Fruit fly (Drosophila melanogaster) whole organism, embryonic: Measurements from ENCODE around the gene CG3703.

Source experiments
- Atf6 ChIP-seq: fragments of 200-800 bp; sonication (Bioruptor generic); IDR thresholded peaks from 2 replicates; pipeline ENCODE4 v1.3.6; 2022; ENCODE audit warnings: missing biosample characterization, missing genetic modification characterization
- CG11695 ChIP-seq: fragments of 200-800 bp; sonication (Bioruptor generic); IDR thresholded peaks from 3 replicates; pipeline ENCODE4 v1.3.6; 2022; ENCODE audit warnings: missing biosample characterization, missing genetic modification characterization
- CG1233 ChIP-seq: fragments of 200-800 bp; sonication (Bioruptor generic); optimal IDR thresholded peaks from 4 replicates; lab custom pipeline; 2018; ENCODE audit warnings: missing biosample characterization, mild to moderate bottlenecking, missing genetic modification characterization
- CG13296 ChIP-seq: fragments of 200-800 bp; sonication (Bioruptor generic); optimal IDR thresholded peaks from 3 replicates; lab custom pipeline; 2018; ENCODE audit warnings: missing biosample characterization, mild to moderate bottlenecking, missing genetic modification characterization
- CG15601 ChIP-seq: fragments of 200-800 bp; sonication (Bioruptor generic); optimal IDR thresholded peaks from 3 replicates; lab custom pipeline; 2019; ENCODE audit warnings: missing biosample characterization, mild to moderate bottlenecking, missing genetic modification characterization, moderate library complexity
- CG1602 ChIP-seq: fragments of 200-800 bp; sonication (Bioruptor generic); optimal IDR thresholded peaks from 3 replicates; lab custom pipeline; 2016; ENCODE audit warnings: missing biosample characterization, missing genetic modification characterization
- CG17361 ChIP-seq: fragments of 200-800 bp; sonication (Bioruptor generic); IDR thresholded peaks from 3 replicates; pipeline ENCODE4 v1.3.6; 2022; ENCODE audit warnings: missing biosample characterization, missing genetic modification characterization
- CG17568 ChIP-seq: fragments of 200-800 bp; sonication (Bioruptor generic); optimal IDR thresholded peaks from 2 replicates; lab custom pipeline; 2018; ENCODE audit warnings: missing biosample characterization, mild to moderate bottlenecking, missing genetic modification characterization, moderate library complexity
- CG2120 ChIP-seq: fragments of 200-800 bp; sonication (Bioruptor generic); optimal IDR thresholded peaks from 3 replicates; lab custom pipeline; 2016; ENCODE audit warnings: missing biosample characterization, missing genetic modification characterization
- CG31224 ChIP-seq: fragments of 200-800 bp; sonication (Bioruptor generic); IDR thresholded peaks from 2 replicates; pipeline ENCODE4 v1.3.6; 2022; ENCODE audit warnings: missing biosample characterization, missing genetic modification characterization
- CG32532 ChIP-seq: fragments of 200-800 bp; sonication (Bioruptor generic); IDR thresholded peaks from 2 replicates; pipeline ENCODE4 v1.3.6; 2022; ENCODE audit warnings: missing biosample characterization, missing genetic modification characterization
- CG5953 ChIP-seq: fragments of 200-800 bp; sonication (Bioruptor generic); IDR thresholded peaks from 2 replicates; pipeline ENCODE4 v1.3.6; 2022; ENCODE audit warnings: missing biosample characterization, missing genetic modification characterization
- CG6254 ChIP-seq: fragments of 200-800 bp; sonication (Bioruptor generic); optimal IDR thresholded peaks from 3 replicates; lab custom pipeline; 2017; ENCODE audit warnings: mild to moderate bottlenecking, missing biosample characterization, missing genetic modification reagents, missing genetic modification characterization
- CG7357 ChIP-seq: fragments of 200-800 bp; sonication (Bioruptor generic); IDR thresholded peaks from 3 replicates; pipeline ENCODE4 v1.3.6; 2022; ENCODE audit warnings: missing biosample characterization, missing genetic modification characterization
- CG8089 ChIP-seq: fragments of 200-800 bp; sonication (Bioruptor generic); optimal IDR thresholded peaks from 3 replicates; lab custom pipeline; 2016; ENCODE audit warnings: missing biosample characterization, missing genetic modification characterization
- CG8359 ChIP-seq: fragments of 200-800 bp; sonication (Bioruptor generic); optimal IDR thresholded peaks from 2 replicates; lab custom pipeline; 2017; ENCODE audit warnings: missing biosample characterization, mild to moderate bottlenecking, missing genetic modification characterization, borderline replicate concordance
- CG8944 ChIP-seq: fragments of 200-800 bp; sonication (Bioruptor generic); optimal IDR thresholded peaks from 3 replicates; lab custom pipeline; 2016; ENCODE audit warnings: missing biosample characterization, missing genetic modification characterization
- CG9215 ChIP-seq: fragments of 200-800 bp; sonication (Bioruptor generic); IDR thresholded peaks from 2 replicates; pipeline ENCODE4 v1.3.6; 2022; ENCODE audit warnings: missing biosample characterization, missing genetic modification characterization
- CHES-1-like ChIP-seq: fragments of 200-800 bp; sonication (Bioruptor generic); optimal IDR thresholded peaks from 2 replicates; lab custom pipeline; 2016; ENCODE audit warnings: missing biosample characterization, missing genetic modification characterization
- CTCF ChIP-seq: fragments of 200-800 bp; sonication (Bioruptor generic); optimal IDR thresholded peaks from 2 replicates; lab custom pipeline; 2017; ENCODE audit warnings: missing biosample characterization, mild to moderate bottlenecking, missing genetic modification characterization, moderate library complexity
- Chrac-16 ChIP-seq: fragments of 200-800 bp; sonication (Bioruptor generic); optimal IDR thresholded peaks from 3 replicates; lab custom pipeline; 2016; ENCODE audit warnings: missing biosample characterization, missing genetic modification characterization
- CkIIα-i1 ChIP-seq: fragments of 200-800 bp; sonication (Bioruptor generic); IDR thresholded peaks from 2 replicates; pipeline ENCODE4 v1.3.6; 2022; ENCODE audit warnings: missing biosample characterization, missing genetic modification characterization
- Doc3 ChIP-seq: fragments of 200-800 bp; sonication (Bioruptor generic); IDR thresholded peaks from 3 replicates; pipeline ENCODE4 v1.3.6; 2022; ENCODE audit warnings: missing biosample characterization, missing genetic modification characterization; ENCODE audit not compliant: partially characterized antibody
- Gug ChIP-seq: fragments of 200-800 bp; sonication (Bioruptor generic); IDR thresholded peaks from 4 replicates; pipeline ENCODE4 v1.3.6; 2022; ENCODE audit warnings: missing biosample characterization, missing genetic modification characterization
- Hr3 ChIP-seq: fragments of 200-800 bp; sonication (Bioruptor generic); optimal IDR thresholded peaks from 3 replicates; lab custom pipeline; 2016; ENCODE audit warnings: missing biosample characterization, missing genetic modification characterization
- Kr ChIP-seq: fragments of 200-800 bp; sonication (Bioruptor generic); optimal IDR thresholded peaks from 2 replicates; lab custom pipeline; 2017; ENCODE audit warnings: missing biosample characterization, mild to moderate bottlenecking, missing genetic modification characterization
- MESR4 ChIP-seq: fragments of 200-800 bp; sonication (Bioruptor generic); optimal IDR thresholded peaks from 2 replicates; lab custom pipeline; 2018; ENCODE audit warnings: missing biosample characterization, mild to moderate bottlenecking, missing genetic modification characterization, moderate library complexity
- Med ChIP-seq: fragments of 200-800 bp; sonication (Bioruptor generic); peaks from one replicate; lab custom pipeline; 2016; ENCODE audit warnings: missing biosample characterization, missing genetic modification characterization, mild to moderate bottlenecking, inconsistent platforms, moderate library complexity
- Myb ChIP-seq: fragments of 200-800 bp; sonication (Bioruptor generic); optimal IDR thresholded peaks from 2 replicates; lab custom pipeline; 2016; ENCODE audit warnings: missing biosample characterization, missing genetic modification characterization
- NC2α ChIP-seq: fragments of 200-800 bp; sonication (Bioruptor generic); optimal IDR thresholded peaks from 2 replicates; lab custom pipeline; 2016; ENCODE audit warnings: missing biosample characterization, missing genetic modification characterization
- Nf-YC ChIP-seq: fragments of 200-800 bp; optimal IDR thresholded peaks from 3 replicates; lab custom pipeline; 2019; ENCODE audit warnings: missing biosample characterization, mild to moderate bottlenecking, missing genetic modification characterization, moderate library complexity
- Oli ChIP-seq: fragments of 200-800 bp; sonication (Bioruptor generic); optimal IDR thresholded peaks from 2 replicates; lab custom pipeline; 2018; ENCODE audit warnings: missing biosample characterization, mild to moderate bottlenecking, missing genetic modification characterization, moderate library complexity
- Opbp ChIP-seq: fragments of 200-800 bp; sonication (Bioruptor generic); IDR thresholded peaks from 3 replicates; pipeline ENCODE4 v1.3.6; 2022; ENCODE audit warnings: missing biosample characterization, missing genetic modification characterization; ENCODE audit not compliant: partially characterized antibody
- Pdp1 ChIP-seq, 2 experiments: fragments of 200-800 bp; sonication (Bioruptor generic); optimal IDR thresholded peaks; 3 replicates each; lab custom pipeline; 2016; ENCODE audit warnings: missing biosample characterization in 2 of 2, missing genetic modification characterization in 2 of 2, mild to moderate bottlenecking in 1 of 2, moderate library complexity in 1 of 2
- Poxn ChIP-seq: fragments of 200-800 bp; sonication (Bioruptor generic); IDR thresholded peaks from 2 replicates; pipeline ENCODE4 v1.3.6; 2022; ENCODE audit warnings: missing biosample characterization, missing genetic modification characterization
- Scr ChIP-seq: fragments of 200-800 bp; sonication (Bioruptor generic); IDR thresholded peaks from 2 replicates; pipeline ENCODE4 v1.3.6; 2022; ENCODE audit warnings: missing biosample characterization, missing genetic modification characterization; ENCODE audit not compliant: partially characterized antibody
- TFAM ChIP-seq: fragments of 200-800 bp; sonication (Bioruptor generic); optimal IDR thresholded peaks from 2 replicates; lab custom pipeline; 2017; ENCODE audit warnings: missing biosample characterization, missing genetic modification characterization, inconsistent platforms
- Xbp1 ChIP-seq: fragments of 200-800 bp; sonication (Bioruptor generic); optimal IDR thresholded peaks from 3 replicates; lab custom pipeline; 2016; ENCODE audit warnings: missing biosample characterization, mild to moderate bottlenecking, missing genetic modification characterization
- az2 ChIP-seq: fragments of 200-800 bp; sonication (Bioruptor generic); optimal IDR thresholded peaks from 3 replicates; lab custom pipeline; 2016; ENCODE audit warnings: missing biosample characterization, missing genetic modification characterization
- cas ChIP-seq: fragments of 200-800 bp; sonication (Bioruptor generic); IDR thresholded peaks from 2 replicates; pipeline ENCODE4 v1.3.6; 2022; ENCODE audit warnings: missing biosample characterization, missing genetic modification characterization
- chif ChIP-seq, 2 experiments: fragments of 200-800 bp; sonication (Bioruptor generic); optimal IDR thresholded peaks; 3 replicates each; lab custom pipeline; 2016; ENCODE audit warnings: missing biosample characterization in 2 of 2, missing genetic modification characterization in 2 of 2
- cwo ChIP-seq: fragments of 200-800 bp; sonication (Bioruptor generic); optimal IDR thresholded peaks from 3 replicates; lab custom pipeline; 2017; ENCODE audit warnings: missing biosample characterization, missing genetic modification characterization, mild to moderate bottlenecking, moderate library complexity, missing genetic modification reagents
- fd3F ChIP-seq: fragments of 200-800 bp; sonication (Bioruptor generic); optimal IDR thresholded peaks from 2 replicates; lab custom pipeline; 2018; ENCODE audit warnings: missing biosample characterization, mild to moderate bottlenecking, missing genetic modification characterization, moderate library complexity
- pum ChIP-seq: fragments of 200-800 bp; sonication (Bioruptor generic); optimal IDR thresholded peaks from 2 replicates; lab custom pipeline; 2016; ENCODE audit warnings: missing biosample characterization, missing genetic modification characterization
- repo ChIP-seq: fragments of 200-800 bp; sonication (Bioruptor generic); optimal IDR thresholded peaks from 2 replicates; lab custom pipeline; 2016; ENCODE audit warnings: missing biosample characterization, missing genetic modification characterization
- ro ChIP-seq: fragments of 200-800 bp; sonication (Bioruptor generic); IDR thresholded peaks from 2 replicates; pipeline ENCODE4 v1.3.6; 2022; ENCODE audit warnings: missing biosample characterization, missing genetic modification characterization
- salm ChIP-seq: fragments of 200-800 bp; sonication (Bioruptor generic); optimal IDR thresholded peaks from 2 replicates; lab custom pipeline; 2018; ENCODE audit warnings: missing biosample characterization, mild to moderate bottlenecking, missing genetic modification characterization
- shn ChIP-seq: fragments of 200-800 bp; sonication (Bioruptor generic); optimal IDR thresholded peaks from 3 replicates; lab custom pipeline; 2016; ENCODE audit warnings: missing biosample characterization, missing genetic modification characterization
- wek ChIP-seq: fragments of 200-800 bp; sonication (Bioruptor generic); optimal IDR thresholded peaks from 3 replicates; lab custom pipeline; 2018; ENCODE audit warnings: missing biosample characterization, mild to moderate bottlenecking, missing genetic modification characterization, moderate library complexity
- wor ChIP-seq: fragments of 200-800 bp; sonication (Bioruptor generic); IDR thresholded peaks from 2 replicates; pipeline ENCODE4 v1.3.6; 2022; ENCODE audit warnings: missing biosample characterization, missing genetic modification characterization

CG3703 gene

dm6 chrX:947450-948284 is 2.1 kb upstream of the CG3703 start, which contains the start of gene CG3699 (continued):
- TF ChIP-seq Nf-YC (tag; lab: Kevin White, UChicago) (peak; percentile 22), Opbp (no peak), Pdp1 (GFP tag; optimal IDR thresholded peaks at IDR 0.05; lab: Kevin White, UChicago) (peak; percentile 20 to 76), CG8089 (GFP tag; lab: Kevin White, UChicago) (no peak), CG17568 (GFP tag; lab: Kevin White, UChicago) (no peak), Hr3 (GFP tag; lab: Kevin White, UChicago) (peak; percentile 28), fd3F (GFP tag; lab: Kevin White, UChicago) (no peak), CG8944 (GFP tag; lab: Kevin White, UChicago) (no peak), CTCF (GFP tag; lab: Kevin White, UChicago) (no peak), CG15601 (tag; lab: Kevin White, UChicago) (no peak), cwo (peak; percentile 64), ro (GFP tag; lab: Robert Waterston, UW) (no peak), shn (GFP tag; lab: Kevin White, UChicago) (no peak), wek (GFP tag; lab: Kevin White, UChicago) (no peak), MESR4 (GFP tag; lab: Kevin White, UChicago) (no peak), CkIIα-i1 (no peak), CG9215 (GFP tag; lab: Robert Waterston, UW) (peak; percentile 26; the same call in 1 of the 2 replicates), CG1233 (GFP tag; lab: Kevin White, UChicago) (no peak), CG5953 (GFP tag; lab: Robert Waterston, UW) (no peak), CG8359 (no peak), CG1602 (no peak), CHES-1-like (no peak), repo (GFP tag; lab: Kevin White, UChicago) (no peak), CG32532 (GFP tag; lab: Robert Waterston, UW) (peak; percentile 42; the same call in 1 of the 2 replicates), Chrac-16 (GFP tag; lab: Kevin White, UChicago) (no peak), az2 (peak; percentile 6), Poxn (GFP tag; lab: Robert Waterston, UW) (no peak), Kr (GFP tag; lab: Kevin White, UChicago) (no peak), chif (GFP tag; optimal IDR thresholded peaks at IDR 0.05; lab: Kevin White, UChicago) (no peak), Med (GFP tag; lab: Kevin White, UChicago) (peak; percentile 68), Gug (GFP tag; lab: Robert Waterston, UW) (no peak; the same call in 3 of the 4 replicates), Atf6 (GFP tag; lab: Robert Waterston, UW) (peak; percentile 52; the same call in 1 of the 2 replicates), salm (tag; lab: Kevin White, UChicago) (no peak), Xbp1 (GFP tag; lab: Kevin White, UChicago) (peak; percentile 39), CG17361 (peak; percentile 51; the same call in 2 of the 3 replicates), NC2α (GFP tag; lab: Kevin White, UChicago) (no peak), CG11695 (GFP tag; lab: Robert Waterston, UW) (peak; percentile 44; the same call in 1 of the 3 replicates), Doc3 (no peak), Scr (no peak), CG31224 (GFP tag; lab: Robert Waterston, UW) (no peak), CG13296 (GFP tag; lab: Kevin White, UChicago) (peak; percentile 62), TFAM (GFP tag; lab: Kevin White, UChicago) (no peak), Myb (GFP tag; lab: Kevin White, UChicago) (no peak), cas (no peak), CG7357 (no peak), CG6254 (no peak), CG2120 (GFP tag; lab: Kevin White, UChicago) (peak; percentile 75), Oli (tag; lab: Kevin White, UChicago) (peak; percentile 55), pum (GFP tag; lab: Kevin White, UChicago) (no peak), wor (GFP tag; lab: Robert Waterston, UW) (no peak)
